Fruit fly (Drosophila melanogaster) whole organism, embryonic: Measurements from ENCODE around the gene CG4009.

Source experiments
- CG12104 ChIP-seq: fragments of 200-800 bp; sonication (Bioruptor generic); optimal IDR thresholded peaks from 3 replicates; lab custom pipeline; 2016; ENCODE audit warnings: missing biosample characterization, missing genetic modification characterization
- CG12769 ChIP-seq: fragments of 200-800 bp; sonication (Bioruptor generic); optimal IDR thresholded peaks from 2 replicates; lab custom pipeline; 2019; ENCODE audit warnings: missing biosample characterization, mild to moderate bottlenecking, missing genetic modification characterization, moderate library complexity
- CG15514 ChIP-seq: fragments of 200-800 bp; sonication (Bioruptor generic); optimal IDR thresholded peaks from 3 replicates; lab custom pipeline; 2017; ENCODE audit warnings: missing biosample characterization, missing genetic modification characterization, mild to moderate bottlenecking, moderate library complexity, missing genetic modification reagents
- CG1603 ChIP-seq: fragments of 200-800 bp; sonication (Bioruptor generic); optimal IDR thresholded peaks from 2 replicates; lab custom pipeline; 2019; ENCODE audit warnings: missing biosample characterization, mild to moderate bottlenecking, missing genetic modification characterization, moderate library complexity
- CG17361 ChIP-seq: fragments of 200-800 bp; sonication (Bioruptor generic); IDR thresholded peaks from 3 replicates; pipeline ENCODE4 v1.3.6; 2022; ENCODE audit warnings: missing biosample characterization, missing genetic modification characterization
- CG17568 ChIP-seq: fragments of 200-800 bp; sonication (Bioruptor generic); optimal IDR thresholded peaks from 2 replicates; lab custom pipeline; 2018; ENCODE audit warnings: missing biosample characterization, mild to moderate bottlenecking, missing genetic modification characterization, moderate library complexity
- CG30403 ChIP-seq: fragments of 200-800 bp; sonication (Bioruptor generic); optimal IDR thresholded peaks from 3 replicates; lab custom pipeline; 2016; ENCODE audit warnings: missing biosample characterization, missing genetic modification characterization
- CG32772 ChIP-seq: fragments of 200-800 bp; sonication (Bioruptor generic); IDR thresholded peaks from 2 replicates; pipeline ENCODE4 v1.3.6; 2022; ENCODE audit warnings: missing biosample characterization, missing genetic modification characterization
- CG3281 ChIP-seq: fragments of 200-800 bp; sonication (Bioruptor generic); optimal IDR thresholded peaks from 3 replicates; lab custom pipeline; 2017; ENCODE audit warnings: missing biosample characterization, mild to moderate bottlenecking, missing genetic modification characterization
- CG34224 ChIP-seq: fragments of 200-800 bp; sonication (Bioruptor generic); IDR thresholded peaks from 3 replicates; pipeline ENCODE4 v1.3.6; 2022; ENCODE audit warnings: missing biosample characterization, missing genetic modification characterization; ENCODE audit not compliant: partially characterized antibody
- CG3838 ChIP-seq: fragments of 200-800 bp; sonication (Bioruptor generic); optimal IDR thresholded peaks from 3 replicates; lab custom pipeline; 2016; ENCODE audit warnings: missing biosample characterization, missing genetic modification characterization
- CG4282 ChIP-seq: fragments of 200-800 bp; sonication (Bioruptor generic); optimal IDR thresholded peaks from 2 replicates; lab custom pipeline; 2016; ENCODE audit warnings: missing biosample characterization, missing genetic modification characterization
- CG4820 ChIP-seq: fragments of 200-800 bp; sonication (Bioruptor generic); optimal IDR thresholded peaks from 3 replicates; lab custom pipeline; 2016; ENCODE audit warnings: missing biosample characterization, missing genetic modification characterization
- CG4854 ChIP-seq: fragments of 200-800 bp; sonication (Bioruptor generic); optimal IDR thresholded peaks from 2 replicates; lab custom pipeline; 2016; ENCODE audit warnings: missing biosample characterization, missing genetic modification characterization, inconsistent platforms
- CG7928 ChIP-seq: fragments of 200-800 bp; sonication (Bioruptor generic); optimal IDR thresholded peaks from 2 replicates; lab custom pipeline; 2017; ENCODE audit warnings: missing biosample characterization, mild to moderate bottlenecking, missing genetic modification characterization
- CG8281 ChIP-seq: fragments of 200-800 bp; sonication (Bioruptor generic); optimal IDR thresholded peaks from 2 replicates; lab custom pipeline; 2018; ENCODE audit warnings: missing biosample characterization, mild to moderate bottlenecking, missing genetic modification characterization, moderate library complexity
- CG9876 ChIP-seq: fragments of 200-800 bp; sonication (Bioruptor generic); optimal IDR thresholded peaks from 2 replicates; lab custom pipeline; 2016; ENCODE audit warnings: missing biosample characterization, missing genetic modification characterization
- D ChIP-seq, 2 experiments: fragments of 200-800 bp in 1 of 2; fragments of >200 bp in 1 of 2; sonication (Bioruptor generic) in 1 of 2; optimal IDR thresholded peaks; 2 replicates in 1 of 2; 3 replicates in 1 of 2; lab custom pipeline; 2017; ENCODE audit warnings: mild to moderate bottlenecking in 1 of 2, missing biosample characterization in 1 of 2, missing genetic modification characterization in 1 of 2, missing genetic modification reagents in 1 of 2
- Dad ChIP-seq: fragments of 200-800 bp; sonication (Bioruptor generic); optimal IDR thresholded peaks from 3 replicates; lab custom pipeline; 2016; ENCODE audit warnings: missing biosample characterization, missing genetic modification characterization
- Gsc ChIP-seq: fragments of 200-800 bp; sonication (Bioruptor generic); IDR thresholded peaks from 2 replicates; pipeline ENCODE4 v1.3.6; 2022; ENCODE audit warnings: missing biosample characterization, missing genetic modification characterization
- Gug ChIP-seq: fragments of 200-800 bp; sonication (Bioruptor generic); IDR thresholded peaks from 4 replicates; pipeline ENCODE4 v1.3.6; 2022; ENCODE audit warnings: missing biosample characterization, missing genetic modification characterization
- HHEX ChIP-seq: fragments of 200-800 bp; sonication (Bioruptor generic); optimal IDR thresholded peaks from 3 replicates; lab custom pipeline; 2017; ENCODE audit warnings: missing biosample characterization, mild to moderate bottlenecking, missing genetic modification characterization, missing genetic modification reagents
- Hsf ChIP-seq: fragments of 200-800 bp; sonication (Bioruptor generic); optimal IDR thresholded peaks from 3 replicates; lab custom pipeline; 2016; ENCODE audit warnings: missing biosample characterization, missing genetic modification characterization
- PHDP ChIP-seq: fragments of 200-800 bp; sonication (Bioruptor generic); optimal IDR thresholded peaks from 3 replicates; lab custom pipeline; 2018; ENCODE audit warnings: missing biosample characterization, mild to moderate bottlenecking, missing genetic modification characterization, moderate library complexity
- Pdp1 ChIP-seq, 2 experiments: fragments of 200-800 bp; sonication (Bioruptor generic); optimal IDR thresholded peaks; 3 replicates each; lab custom pipeline; 2016; ENCODE audit warnings: missing biosample characterization in 2 of 2, missing genetic modification characterization in 2 of 2, mild to moderate bottlenecking in 1 of 2, moderate library complexity in 1 of 2
- Six4 ChIP-seq: fragments of 200-800 bp; sonication (Bioruptor generic); optimal IDR thresholded peaks from 2 replicates; lab custom pipeline; 2016; ENCODE audit warnings: missing biosample characterization, missing genetic modification characterization
- Usf ChIP-seq: fragments of 200-800 bp; sonication (Bioruptor generic); optimal IDR thresholded peaks from 2 replicates; lab custom pipeline; 2017; ENCODE audit warnings: missing genotype, missing biosample characterization, missing genetic modification characterization
- Xrp1 ChIP-seq: fragments of 200-800 bp; sonication (Bioruptor generic); IDR thresholded peaks from 2 replicates; pipeline ENCODE4 v1.3.6; 2022; ENCODE audit warnings: missing biosample characterization, missing genetic modification characterization
- bab2 ChIP-seq: fragments of 200-800 bp; sonication (Bioruptor generic); optimal IDR thresholded peaks from 2 replicates; lab custom pipeline; 2016; ENCODE audit warnings: missing biosample characterization, missing genetic modification characterization
- cg ChIP-seq: fragments of 200-800 bp; sonication (Bioruptor generic); optimal IDR thresholded peaks from 3 replicates; lab custom pipeline; 2019; ENCODE audit warnings: missing biosample characterization, mild to moderate bottlenecking, missing genetic modification characterization, moderate library complexity
- chinmo ChIP-seq: fragments of 200-800 bp; sonication (Bioruptor generic); IDR thresholded peaks from 4 replicates; pipeline ENCODE4 v1.3.6; 2022; ENCODE audit warnings: missing biosample characterization, missing genetic modification characterization; ENCODE audit not compliant: partially characterized antibody
- croc ChIP-seq: fragments of 200-800 bp; sonication (Bioruptor generic); conservative IDR thresholded peaks from 3 replicates; pipeline ENCODE4 v1.3.6; 2022; ENCODE audit warnings: missing biosample characterization, missing genetic modification characterization
- ems ChIP-seq: fragments of 200-800 bp; sonication (Bioruptor generic); optimal IDR thresholded peaks from 3 replicates; lab custom pipeline; 2016; ENCODE audit warnings: missing biosample characterization, missing genetic modification characterization
- esg ChIP-seq: fragments of 200-800 bp; sonication (Bioruptor generic); conservative IDR thresholded peaks from 2 replicates; pipeline ENCODE4 v1.3.6; 2022; ENCODE audit warnings: missing biosample characterization, missing genetic modification characterization
- gsb-n ChIP-seq: fragments of 200-800 bp; sonication (Bioruptor generic); optimal IDR thresholded peaks from 3 replicates; lab custom pipeline; 2018; ENCODE audit warnings: missing biosample characterization, mild to moderate bottlenecking, missing genetic modification characterization
- hb ChIP-seq: fragments of 200-800 bp; sonication (Bioruptor generic); IDR thresholded peaks from 3 replicates; pipeline ENCODE4 v1.3.6; 2022; ENCODE audit warnings: missing biosample characterization, missing genetic modification characterization; ENCODE audit not compliant: partially characterized antibody
- hbn ChIP-seq: fragments of 200-800 bp; sonication (Bioruptor generic); IDR thresholded peaks from 2 replicates; pipeline ENCODE4 v1.3.6; 2022; ENCODE audit warnings: missing biosample characterization, missing genetic modification characterization; ENCODE audit not compliant: partially characterized antibody
- oc ChIP-seq: fragments of 200-800 bp; sonication (Bioruptor generic); optimal IDR thresholded peaks from 2 replicates; lab custom pipeline; 2018; ENCODE audit warnings: missing biosample characterization, mild to moderate bottlenecking, missing genetic modification characterization, moderate library complexity
- org-1 ChIP-seq: fragments of 200-800 bp; sonication (Bioruptor generic); optimal IDR thresholded peaks from 2 replicates; lab custom pipeline; 2017; ENCODE audit warnings: missing biosample characterization, missing genetic modification characterization
- pnt ChIP-seq: fragments of 200-800 bp; sonication (Bioruptor generic); optimal IDR thresholded peaks from 3 replicates; lab custom pipeline; 2016; ENCODE audit warnings: missing biosample characterization, missing genetic modification characterization
- prd ChIP-seq, 3 experiments: fragments of >200 bp in 2 of 3; fragments of 200-800 bp in 1 of 3; sonication (Bioruptor generic) in 1 of 3; optimal IDR thresholded peaks in 2 of 3; IDR thresholded peaks in 1 of 3; 2 replicates in 2 of 3; 3 replicates in 1 of 3; pipeline versions ENCODE4 v1.3.6 to Lab custom; 2017 to 2022; ENCODE audit warnings: missing biosample characterization in 1 of 3, missing genetic modification characterization in 1 of 3
- pum ChIP-seq: fragments of 200-800 bp; sonication (Bioruptor generic); optimal IDR thresholded peaks from 2 replicates; lab custom pipeline; 2016; ENCODE audit warnings: missing biosample characterization, missing genetic modification characterization
- run ChIP-seq: fragments of 200-800 bp; sonication (Bioruptor generic); optimal IDR thresholded peaks from 3 replicates; lab custom pipeline; 2018; ENCODE audit warnings: missing biosample characterization, mild to moderate bottlenecking, missing genetic modification characterization
- sens ChIP-seq: fragments of 200-800 bp; sonication (Bioruptor generic); peaks from one replicate; lab custom pipeline; 2016; ENCODE audit warnings: missing biosample characterization, missing genetic modification characterization
- tin ChIP-seq: fragments of 200-800 bp; sonication (Bioruptor generic); optimal IDR thresholded peaks from 3 replicates; lab custom pipeline; 2016; ENCODE audit warnings: missing biosample characterization, missing genetic modification characterization
- tio ChIP-seq: fragments of 200-800 bp; sonication (Bioruptor generic); optimal IDR thresholded peaks from 2 replicates; lab custom pipeline; 2017; ENCODE audit warnings: missing biosample characterization, missing genetic modification characterization, inconsistent platforms
- ttk ChIP-seq: fragments of 200-800 bp; sonication (Bioruptor generic); IDR thresholded peaks from 2 replicates; pipeline ENCODE4 v2.1.2; 2022; ENCODE audit warnings: missing biosample characterization, missing genetic modification characterization
- unpg ChIP-seq: fragments of 200-800 bp; sonication (Bioruptor generic); optimal IDR thresholded peaks from 3 replicates; lab custom pipeline; 2018; ENCODE audit warnings: missing biosample characterization, mild to moderate bottlenecking, missing genetic modification characterization, moderate library complexity
- vnd ChIP-seq: fragments of 200-800 bp; sonication (Bioruptor generic); IDR thresholded peaks from 3 replicates; pipeline ENCODE4 v1.3.6; 2022; ENCODE audit warnings: missing biosample characterization, missing genetic modification characterization; ENCODE audit not compliant: partially characterized antibody
- vvl ChIP-seq: fragments of 200-800 bp; sonication (Bioruptor generic); IDR thresholded peaks from 2 replicates; pipeline ENCODE4 v1.3.6; 2022; ENCODE audit warnings: missing biosample characterization, missing genetic modification characterization

Gene CG4009

dm6 chr3R:17056905-17057251 is 21.0 kb upstream of the CG4009 start (continued):
- no peak for TF ChIP-seq oc (tag; lab: Kevin White, UChicago)
- TF ChIP-seq CG12769 (tag; lab: Kevin White, UChicago): peak; percentile 29
- TF ChIP-seq CG34224: no peak
- TF ChIP-seq CG1603 (tag; lab: Kevin White, UChicago): peak; percentile 42
- no peak for TF ChIP-seq ttk
- 0 out of 2 replicates have a peak, but pooled peaks have one; percentile 7 for TF ChIP-seq CG32772 (GFP tag; lab: Robert Waterston, UW)
- TF ChIP-seq CG4854 (GFP tag; lab: Kevin White, UChicago): no peak
- no peak for TF ChIP-seq hbn (GFP tag; lab: Robert Waterston, UW)
- no peak for TF ChIP-seq cg
- TF ChIP-seq hb (GFP tag; lab: Robert Waterston, UW): no peak
- peak; percentile 38; the same call in 1 of the 2 replicates for TF ChIP-seq Xrp1 (GFP tag; lab: Robert Waterston, UW)
- TF ChIP-seq pum (GFP tag; lab: Kevin White, UChicago): no peak
- peak; percentile 4 for TF ChIP-seq Six4 (GFP tag; lab: Kevin White, UChicago)
- no peak for TF ChIP-seq org-1 (GFP tag; lab: Kevin White, UChicago)
- TF ChIP-seq CG15514 (GFP tag; lab: Kevin White, UChicago): no peak
- TF ChIP-seq ems: no peak
- TF ChIP-seq vnd (GFP tag; lab: Robert Waterston, UW): no peak
- no peak for TF ChIP-seq PHDP (tag; lab: Kevin White, UChicago)
- TF ChIP-seq pnt: peak; percentile 2
- no peak for TF ChIP-seq CG8281 (tag; lab: Kevin White, UChicago)
- no peak for TF ChIP-seq CG9876 (GFP tag; lab: Kevin White, UChicago)
- no peak for TF ChIP-seq bab2
- TF ChIP-seq CG4820 (GFP tag; lab: Kevin White, UChicago): no peak
- TF ChIP-seq Gsc (GFP tag; lab: Robert Waterston, UW): no peak
- TF ChIP-seq CG17361 (GFP tag; lab: Robert Waterston, UW): peak; percentile 61; the same call in 2 of the 3 replicates
- no peak for TF ChIP-seq Usf (GFP tag; lab: Kevin White, UChicago)
- no peak for TF ChIP-seq CG4282 (GFP tag; lab: Kevin White, UChicago)
- TF ChIP-seq CG3281: peak; percentile 15
- peak in 1 of 2 experiments; percentile 21 for TF ChIP-seq Pdp1 (GFP tag; optimal IDR thresholded peaks at IDR 0.05; lab: Kevin White, UChicago)
- TF ChIP-seq Hsf: peak; percentile 3
- no peak for TF ChIP-seq chinmo (GFP tag; lab: Robert Waterston, UW)
- TF ChIP-seq D (optimal IDR thresholded peaks at IDR 0.05; lab: Kevin White, UChicago): no peak
- TF ChIP-seq D (GFP tag; optimal IDR thresholded peaks at IDR 0.05; lab: Kevin White, UChicago): peak; percentile 44
- TF ChIP-seq HHEX: no peak
- TF ChIP-seq CG7928: no peak
- TF ChIP-seq tin (GFP tag; lab: Kevin White, UChicago): peak; percentile 30
- peak; percentile 85 for TF ChIP-seq sens (GFP tag; lab: Kevin White, UChicago)
- TF ChIP-seq tio (GFP tag; lab: Kevin White, UChicago): no peak
- no peak for TF ChIP-seq CG12104 (GFP tag; lab: Kevin White, UChicago)
- TF ChIP-seq CG3838 (GFP tag; lab: Kevin White, UChicago): no peak
- TF ChIP-seq run (tag; lab: Kevin White, UChicago): no peak
- peak; percentile 27 for TF ChIP-seq CG30403 (GFP tag; lab: Kevin White, UChicago)
- no peak for TF ChIP-seq CG17568 (GFP tag; lab: Kevin White, UChicago)
- TF ChIP-seq gsb-n (tag; lab: Kevin White, UChicago): peak; percentile 16
- TF ChIP-seq Gug (GFP tag; lab: Robert Waterston, UW): 0 out of 4 replicates have a peak, but pooled peaks have one; percentile 28
- TF ChIP-seq unpg (GFP tag; lab: Kevin White, UChicago): peak; percentile 15
- TF ChIP-seq prd (optimal IDR thresholded peaks at IDR 0.05; lab: Kevin White, UChicago): no peak
- peak; percentile 42; the same call in 1 of the 3 replicates for TF ChIP-seq prd (GFP tag; IDR thresholded peaks at IDR 0.05; lab: Robert Waterston, UW)
- no peak for TF ChIP-seq esg (GFP tag; lab: Robert Waterston, UW)
- peak; percentile 39; the same call in 1 of the 2 replicates for TF ChIP-seq vvl (GFP tag; lab: Robert Waterston, UW)
- TF ChIP-seq Dad (GFP tag; lab: Kevin White, UChicago): peak; percentile 61
- no peak for TF ChIP-seq croc (GFP tag; lab: Robert Waterston, UW)
